Worm (Caenorhabditis elegans): ENCODE data around the gene magi-1.

magi-1 gene

DNA sequence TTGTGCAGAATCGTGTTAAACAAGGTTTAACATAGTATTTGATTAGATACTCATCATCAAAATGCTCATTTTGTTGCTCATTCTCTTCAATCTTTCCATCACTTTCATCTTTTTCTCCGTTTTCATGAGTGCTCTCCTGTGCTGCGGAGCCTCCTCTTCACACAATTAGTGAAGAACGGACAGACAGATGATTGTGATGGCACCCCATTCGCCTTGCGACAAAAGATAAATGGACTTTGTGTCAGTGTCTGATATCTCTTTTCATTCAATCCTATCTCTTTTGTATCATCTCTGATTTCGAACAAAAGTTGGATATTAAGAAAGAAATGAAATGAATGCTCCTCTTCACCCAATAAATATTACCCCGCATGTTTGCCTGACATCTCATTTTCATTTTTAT is 4.5 kb upstream of the magi-1 start:
- TF ChIP-seq unc-62 (GFP tag; optimal IDR thresholded peaks at IDR 0.05): no peak

DNA sequence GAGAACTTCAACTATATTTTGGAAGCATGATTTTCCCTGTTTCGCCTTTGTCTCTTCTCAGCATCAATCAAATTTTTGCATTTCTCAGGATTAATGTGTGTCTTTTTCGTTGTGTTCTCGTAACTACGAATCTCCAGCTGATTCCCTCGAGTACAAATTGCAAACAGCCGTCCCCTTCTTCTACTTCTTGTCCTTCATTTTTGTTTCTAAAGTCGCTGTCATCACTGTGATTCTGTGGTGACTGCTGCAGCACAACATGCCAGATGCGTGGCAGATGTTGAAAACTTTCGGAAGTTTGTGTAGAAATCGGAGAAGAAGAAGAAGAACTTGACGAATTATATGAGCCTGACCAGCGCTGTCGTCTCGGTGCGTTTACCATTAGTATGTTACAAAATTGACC is 1.6 kb upstream of the magi-1 start:
- TF ChIP-seq unc-62 (GFP tag; optimal IDR thresholded peaks at IDR 0.05): no peak

DNA sequence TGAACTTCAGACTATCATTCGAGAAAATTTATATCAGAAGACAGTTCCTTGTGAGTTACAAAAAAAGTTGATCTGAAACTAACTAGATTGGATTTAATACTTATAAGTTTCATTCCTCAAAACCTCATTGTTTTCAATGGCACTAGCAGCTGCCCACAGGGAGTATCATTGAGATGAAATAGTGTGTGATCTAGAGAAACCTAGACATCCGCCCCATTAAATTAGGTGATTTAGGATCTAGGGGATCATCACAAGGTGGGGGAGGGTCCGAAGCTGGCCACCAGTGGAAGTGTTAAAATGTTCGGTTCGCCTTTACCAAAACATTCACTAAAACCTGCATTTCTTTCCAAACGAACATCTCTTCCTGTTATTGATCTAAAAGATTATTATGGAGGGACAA is 1.6 kb downstream of the magi-1 start:
- no peak for TF ChIP-seq unc-62 (GFP tag; optimal IDR thresholded peaks at IDR 0.05)

DNA sequence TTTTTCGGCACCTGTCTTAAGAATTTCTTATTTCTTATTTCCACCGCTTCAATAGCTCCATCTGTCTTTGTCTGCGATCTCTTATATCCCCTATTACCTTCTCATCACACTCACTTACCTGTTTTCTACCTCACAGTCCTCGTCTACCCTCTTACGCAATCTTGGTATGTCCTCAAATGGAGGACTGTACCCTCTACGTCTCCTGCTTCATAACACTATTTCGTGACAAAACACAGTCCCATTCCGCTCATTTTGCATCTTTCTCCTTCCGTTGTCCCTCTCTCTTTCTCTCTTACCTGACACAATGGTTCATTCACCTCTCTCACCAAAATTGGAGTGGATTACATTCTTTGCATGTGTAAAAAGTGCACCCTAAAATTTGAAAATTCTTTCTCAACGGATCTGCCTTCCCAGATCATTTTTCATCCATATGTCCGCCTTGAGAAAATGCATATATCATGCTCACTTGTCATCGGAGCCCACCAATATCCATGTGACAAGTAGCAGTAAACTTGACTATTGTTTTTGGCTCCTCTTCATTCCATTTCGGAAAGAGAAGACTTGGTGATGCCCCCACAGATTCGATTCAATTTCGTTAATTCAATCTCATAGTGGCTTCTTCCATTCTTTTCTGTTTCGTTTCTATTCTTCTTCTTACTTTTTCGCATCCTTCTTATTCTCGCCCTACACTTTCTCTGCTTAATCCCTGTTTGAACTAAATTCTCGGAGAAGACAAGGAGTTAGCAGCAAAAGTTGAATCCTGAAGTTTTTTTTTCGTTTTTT is 2.4 kb downstream of the magi-1 start:
- no peak for TF ChIP-seq unc-62 (GFP tag; optimal IDR thresholded peaks at IDR 0.05)

DNA sequence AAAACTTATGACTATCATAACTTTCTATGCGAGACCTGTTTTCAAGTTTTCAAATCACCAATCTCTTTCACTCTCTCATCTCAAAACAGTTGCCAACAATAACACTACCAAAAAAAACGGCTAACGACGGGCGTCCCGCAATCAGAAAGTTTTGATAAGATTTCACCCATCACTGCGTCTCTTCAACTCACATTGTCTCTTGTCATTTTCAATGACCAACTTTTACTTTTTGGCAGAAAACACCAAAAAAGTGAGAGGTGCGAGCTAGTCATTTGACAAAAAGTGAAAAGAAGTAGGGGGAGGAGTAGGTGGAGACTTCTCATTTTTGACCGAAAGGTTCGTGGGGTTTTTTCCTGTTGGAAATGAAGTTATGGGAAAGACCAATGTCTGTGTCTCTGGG is 3.8 kb downstream of the magi-1 start:
- TF ChIP-seq unc-62 (GFP tag; optimal IDR thresholded peaks at IDR 0.05): no peak

DNA sequence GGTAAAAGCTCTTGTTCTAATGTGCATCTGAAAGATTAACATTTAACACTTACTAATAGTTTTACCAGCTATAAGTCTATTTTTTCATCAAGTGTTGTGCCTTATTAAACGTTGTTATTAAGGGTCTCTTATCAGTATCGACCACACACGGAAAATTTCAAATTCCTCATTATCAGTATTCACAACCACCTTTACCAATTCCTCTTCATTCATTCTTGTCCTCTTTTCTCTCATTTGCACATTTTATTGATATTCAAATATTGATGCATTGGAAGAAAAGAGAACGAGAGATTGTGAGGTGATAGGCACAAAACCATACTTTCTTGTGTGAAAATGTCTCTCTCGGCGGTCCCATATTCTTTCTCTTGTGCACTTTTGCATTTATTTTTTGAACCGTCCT is 7.0 kb downstream of the magi-1 start:
- TF ChIP-seq unc-62 (GFP tag; optimal IDR thresholded peaks at IDR 0.05): no peak

DNA sequence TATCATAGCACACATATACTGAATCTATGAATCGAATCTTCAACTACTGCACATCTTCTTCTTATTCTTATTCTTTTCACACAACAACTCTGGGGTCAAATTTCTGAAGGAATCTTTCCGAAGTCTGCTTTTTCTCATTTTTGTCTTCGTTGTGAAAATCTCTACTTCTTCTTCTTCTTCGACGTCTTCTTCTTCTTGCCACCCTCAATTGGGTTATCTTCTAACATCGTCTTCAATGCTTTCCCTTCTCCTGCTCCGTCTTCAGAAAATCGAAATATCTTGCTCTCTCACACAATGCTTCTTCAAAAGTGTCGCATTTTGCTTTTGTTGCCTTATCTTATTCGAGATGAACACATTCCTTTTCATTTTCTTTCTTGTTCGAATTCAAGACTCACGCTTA is 8.4 kb downstream of the magi-1 start:
- no peak for TF ChIP-seq unc-62 (GFP tag; optimal IDR thresholded peaks at IDR 0.05)

DNA sequence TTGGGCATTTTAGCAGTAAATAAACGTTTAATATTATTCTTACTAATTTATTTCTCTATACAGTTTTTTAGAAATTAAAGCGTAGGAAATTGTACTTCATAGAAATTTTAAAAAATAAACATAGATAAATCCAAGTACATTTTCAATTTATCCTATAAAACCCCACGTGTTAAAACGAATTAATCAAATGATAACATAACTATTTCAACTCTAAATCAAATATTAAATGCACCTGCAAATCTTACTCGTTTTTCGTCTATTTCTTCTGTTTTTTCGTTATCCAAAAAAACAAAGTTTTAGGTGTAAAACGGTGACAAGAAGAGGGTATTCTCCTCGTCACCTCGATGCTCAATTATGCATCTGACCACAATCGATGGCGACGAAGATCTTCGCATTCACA is 20.2 kb downstream of the magi-1 start, which contains the start of gene K01A6.6:
Gene K01A6.6, plus strand, starts transcription at position 301 of the 400 bp plus-strand sequence.
- TF ChIP-seq unc-62 (GFP tag; optimal IDR thresholded peaks at IDR 0.05): no peak

DNA sequence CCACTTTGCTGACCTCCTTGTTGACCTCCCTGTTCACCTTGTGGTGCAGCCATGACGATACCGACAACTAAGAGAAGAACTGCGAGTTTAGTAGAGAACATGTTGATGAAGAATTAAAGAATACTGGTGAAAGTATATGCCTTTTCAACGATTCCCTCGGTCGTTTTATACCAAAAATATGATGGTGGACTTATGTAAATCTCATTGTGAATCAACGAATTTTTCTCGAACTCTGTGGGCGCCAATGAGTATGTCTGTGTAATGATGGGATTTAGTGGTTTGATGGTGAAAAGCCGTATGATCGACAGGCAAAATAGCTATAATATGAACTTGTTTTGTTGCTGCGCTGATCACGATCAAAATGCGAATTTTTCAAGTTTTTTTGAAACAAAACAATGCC is 22.4 kb downstream of the magi-1 start, which contains the start of gene K01A6.8:
Gene K01A6.8, minus strand, starts transcription at position 101 of the 400 bp plus-strand sequence.
- TF ChIP-seq unc-62 (GFP tag; optimal IDR thresholded peaks at IDR 0.05): no peak

DNA sequence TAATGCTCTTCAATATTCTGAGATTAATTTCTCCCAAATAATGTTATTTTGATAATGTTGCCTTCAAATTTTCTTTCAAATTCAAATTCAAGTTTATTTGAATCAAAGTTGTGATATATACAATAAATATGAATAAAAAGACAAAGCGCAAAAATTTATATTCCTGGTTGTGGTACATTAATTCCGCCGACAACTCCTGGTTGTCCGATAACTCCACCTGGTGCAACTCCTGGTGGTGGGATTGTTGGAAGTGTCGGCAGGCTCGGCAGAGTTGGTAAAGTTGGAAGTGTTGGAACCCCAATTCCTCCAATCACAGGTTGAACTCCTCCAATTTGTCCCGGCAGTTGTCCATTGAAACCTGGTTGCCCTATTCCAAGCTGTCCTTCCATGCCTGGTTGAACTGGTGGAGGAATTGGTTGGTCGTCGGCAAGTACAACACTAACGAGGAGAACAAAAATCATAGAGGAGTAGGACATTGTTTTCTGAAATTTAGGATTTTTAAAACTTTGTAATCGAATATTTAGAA is 23.3 kb downstream of the magi-1 start, which contains the start of gene K01A6.7:
Gene K01A6.7, minus strand, starts transcription at position 476 of the 526 bp plus-strand sequence.
- no peak for TF ChIP-seq unc-62 (GFP tag; optimal IDR thresholded peaks at IDR 0.05)

DNA sequence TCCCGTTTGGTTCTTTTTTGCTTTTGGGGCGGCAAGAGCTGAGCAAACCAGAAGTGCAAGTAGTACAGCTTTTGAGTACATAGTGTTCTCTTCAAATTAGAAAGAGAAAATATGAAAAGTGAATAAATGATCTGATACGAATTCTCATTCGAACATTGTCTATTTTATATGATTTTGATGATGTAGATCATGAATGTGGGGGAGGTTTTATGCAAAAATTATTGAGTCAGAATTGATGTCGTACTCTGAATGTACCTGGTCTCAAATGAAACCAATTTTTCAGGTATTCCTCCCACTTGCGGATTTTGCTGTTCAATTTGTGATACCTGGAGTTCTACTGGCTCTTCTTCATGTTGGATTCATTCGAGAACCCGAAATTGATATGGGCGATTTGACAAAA is 25.4 kb downstream of the magi-1 start, which contains the start of gene K01A6.4:
Gene K01A6.4, minus strand, starts transcription at position 101 of the 400 bp plus-strand sequence.
- no peak for TF ChIP-seq unc-62 (GFP tag; optimal IDR thresholded peaks at IDR 0.05)

DNA sequence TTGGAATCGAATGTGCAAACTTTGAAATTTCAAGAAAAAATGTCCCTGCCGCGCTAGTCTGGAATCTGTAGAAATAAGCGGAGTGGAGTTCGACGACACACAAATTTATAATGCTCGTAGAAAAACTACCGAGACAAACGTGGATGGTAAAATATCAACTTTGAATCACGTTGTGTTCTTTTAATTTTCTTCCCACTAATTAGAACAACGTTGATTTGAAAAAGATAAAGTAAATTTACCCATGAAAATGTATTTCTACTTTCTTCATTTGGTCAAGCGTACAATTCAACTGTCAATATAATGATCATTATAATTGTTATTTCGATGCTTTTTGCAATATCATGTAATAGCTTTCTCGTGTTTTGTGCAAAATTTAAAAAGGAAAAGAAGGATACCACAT is 27.6 kb downstream of the magi-1 start, which contains the start of gene K01A6.5:
Gene K01A6.5, plus strand, starts transcription at position 301 of the 400 bp plus-strand sequence.
- TF ChIP-seq unc-62 (GFP tag; optimal IDR thresholded peaks at IDR 0.05): no peak

DNA sequence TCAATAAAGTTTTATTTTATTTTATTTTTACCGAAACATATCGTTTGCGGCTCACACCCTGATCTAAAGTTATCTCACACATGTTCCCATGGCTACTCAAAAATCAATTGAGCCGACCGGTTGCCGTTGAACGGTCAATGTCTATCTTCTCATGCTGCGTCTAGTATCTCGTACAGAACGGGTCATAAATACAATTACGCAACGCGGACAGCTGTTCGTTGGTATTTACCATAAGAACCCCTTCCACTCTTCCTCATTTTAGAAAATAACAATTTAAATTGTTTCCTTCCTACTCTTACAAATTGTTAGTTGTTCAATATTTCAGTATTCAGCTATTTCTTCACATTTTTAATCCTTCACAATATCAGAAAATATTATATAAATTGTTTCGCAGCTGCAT is 29.0 kb downstream of the magi-1 start:
- no peak for TF ChIP-seq unc-62 (GFP tag; optimal IDR thresholded peaks at IDR 0.05)

DNA sequence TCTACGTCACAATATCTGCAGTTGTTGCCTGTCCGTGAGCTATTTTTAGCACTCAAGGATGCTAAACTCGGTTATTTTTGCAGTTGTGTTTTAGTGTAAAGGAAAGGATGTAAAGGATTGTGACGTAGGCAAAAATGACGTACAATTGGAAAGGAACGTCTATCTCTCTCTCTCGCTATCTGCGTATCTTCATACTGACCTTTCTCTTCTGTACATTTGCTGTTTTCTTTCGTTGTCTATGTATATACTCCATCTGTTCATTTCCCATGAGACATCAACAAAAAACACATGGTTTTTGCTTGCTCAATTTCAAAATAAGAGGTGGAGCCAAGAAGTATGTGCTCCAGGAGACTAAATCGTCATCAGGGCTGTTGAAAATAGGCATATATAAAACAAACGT is 29.4 kb downstream of the magi-1 start:
- TF ChIP-seq unc-62 (GFP tag; optimal IDR thresholded peaks at IDR 0.05): no peak

DNA sequence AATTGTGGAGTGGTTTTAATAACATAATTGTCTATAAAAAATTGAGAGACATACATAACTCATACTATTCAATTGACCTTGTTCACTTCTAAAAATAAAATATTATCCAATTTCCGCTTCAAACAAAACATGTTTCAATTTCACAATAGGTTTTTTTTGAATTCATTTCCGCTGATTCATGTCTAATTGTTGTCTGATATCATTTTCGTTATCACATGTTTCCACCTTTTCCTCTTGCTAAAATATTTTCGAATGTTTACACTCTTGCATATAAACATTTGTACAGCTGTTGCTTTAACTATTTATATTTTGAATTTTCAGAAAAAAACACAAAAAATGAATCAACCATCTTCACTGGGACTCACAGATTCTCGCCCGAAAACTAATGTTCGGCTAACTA is 30.5 kb downstream of the magi-1 start, which contains the start of gene gem-4:
Gene gem-4, plus strand, starts transcription at position 301 of the 400 bp plus-strand sequence.
- TF ChIP-seq unc-62 (GFP tag; optimal IDR thresholded peaks at IDR 0.05): no peak

DNA sequence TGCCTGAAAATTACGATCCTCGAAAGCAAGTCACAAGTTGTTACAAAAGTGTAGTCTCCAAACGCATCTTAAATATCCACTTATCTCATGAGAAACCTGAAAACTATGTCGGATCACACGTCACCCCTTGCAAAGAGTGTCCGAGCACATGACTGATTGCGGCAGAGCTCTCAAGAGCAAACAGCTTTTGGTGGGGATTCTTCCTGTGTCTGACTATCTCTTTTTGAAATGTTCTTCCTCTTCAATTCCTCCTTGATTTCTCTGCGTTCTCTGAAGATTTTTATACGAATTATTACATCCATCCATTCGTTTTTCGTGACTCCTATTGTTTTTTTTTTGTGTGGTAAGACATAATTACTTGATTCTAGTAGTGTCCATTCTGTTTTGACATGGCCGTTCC is 34.0 kb downstream of the magi-1 start, which contains the start of gene T12A7.6:
Gene T12A7.6, plus strand, starts transcription at position 369 of the 400 bp plus-strand sequence.
- no peak for TF ChIP-seq unc-62 (GFP tag; optimal IDR thresholded peaks at IDR 0.05)

DNA sequence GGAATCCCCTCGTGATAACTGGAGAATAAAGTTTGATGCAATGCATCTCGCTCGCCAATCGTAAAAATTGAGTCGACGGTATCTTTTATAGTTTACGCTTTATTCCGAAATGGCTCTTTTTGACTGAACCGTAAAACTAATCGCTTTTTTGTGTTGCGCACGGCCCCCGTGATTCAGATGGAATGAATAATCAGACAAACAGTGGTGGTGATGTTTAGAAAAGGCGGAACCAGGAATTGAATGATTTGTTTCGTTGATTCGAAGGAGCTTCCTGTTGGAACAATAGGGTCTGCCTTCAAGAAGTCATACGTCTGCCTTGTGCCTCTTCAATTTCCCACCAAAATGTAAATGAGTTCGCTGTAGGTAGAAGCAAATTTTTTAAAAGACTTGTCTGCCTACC is 39.5 kb downstream of the magi-1 start, which contains the start of gene scl-18:
Gene scl-18, minus strand, starts transcription at position 101 of the 400 bp plus-strand sequence.
- no peak for TF ChIP-seq unc-62 (GFP tag; optimal IDR thresholded peaks at IDR 0.05)

All from whole organism, dauer.